Worm (Caenorhabditis elegans) whole organism, L3 larva: ENCODE results near the gene tsen-2.

Experiments used
- aly-2 ChIP-seq: fragments of 150-350 bp; optimal IDR thresholded peaks from 2 replicates; lab custom pipeline; 2014; ENCODE audit warnings: missing biosample characterization, missing genetic modification characterization
- ama-1 ChIP-seq: fragments of 150-350 bp; optimal IDR thresholded peaks from 2 replicates; lab custom pipeline; 2018
- ceh-28 ChIP-seq: fragments of 150-350 bp; optimal IDR thresholded peaks from 2 replicates; lab custom pipeline; 2014; ENCODE audit warnings: missing biosample characterization, missing genetic modification reagents, missing genetic modification characterization
- lin-15B ChIP-seq: fragments of 150-350 bp; optimal IDR thresholded peaks from 2 replicates; lab custom pipeline; 2014; ENCODE audit warnings: missing biosample characterization, missing genetic modification characterization
- mdl-1 ChIP-seq: fragments of 150-350 bp; optimal IDR thresholded peaks from 2 replicates; lab custom pipeline; 2014; ENCODE audit warnings: missing biosample characterization, missing genetic modification characterization
- nhr-237 ChIP-seq: fragments of 150-350 bp; optimal IDR thresholded peaks from 2 replicates; lab custom pipeline; 2014; ENCODE audit warnings: missing biosample characterization, missing genetic modification characterization
- nhr-28 ChIP-seq: fragments of 150-350 bp; optimal IDR thresholded peaks from 2 replicates; lab custom pipeline; 2014; ENCODE audit warnings: missing biosample characterization, missing genetic modification characterization
- pqm-1 ChIP-seq: fragments of 150-350 bp; optimal IDR thresholded peaks from 2 replicates; lab custom pipeline; 2017; ENCODE audit warnings: missing biosample characterization, missing genetic modification characterization, inconsistent platforms
- snpc-4 ChIP-seq: fragments of 150-350 bp; optimal IDR thresholded peaks from 2 replicates; lab custom pipeline; 2014; ENCODE audit warnings: missing biosample characterization, missing genetic modification characterization
- tbx-2 ChIP-seq: sonication (generic microtip); optimal IDR thresholded peaks from 2 replicates; lab custom pipeline; 2016; ENCODE audit warnings: mild to moderate bottlenecking, missing genetic modification characterization, missing compliant biosample characterization
- unc-62 ChIP-seq: fragments of 150-350 bp; sonication (generic microtip); optimal IDR thresholded peaks from 4 replicates; lab custom pipeline; 2014; ENCODE audit warnings: missing biosample characterization, missing genetic modification reagents, missing genetic modification characterization
- ztf-11 ChIP-seq: fragments of 150-350 bp; optimal IDR thresholded peaks from 2 replicates; lab custom pipeline; 2014; ENCODE audit warnings: missing biosample characterization, missing genetic modification characterization
- ztf-4 ChIP-seq: fragments of 150-350 bp; optimal IDR thresholded peaks from 2 replicates; lab custom pipeline; 2014; ENCODE audit warnings: missing biosample characterization, missing genetic modification characterization

ce11 chrIII:11853533-11853932 lies 44.5 kb downstream of the tsen-2 start:
- no peak for TF ChIP-seq ztf-4 (tag; lab: Kevin White, UChicago)
- no peak for TF ChIP-seq mdl-1 (tag; lab: Kevin White, UChicago)
- TF ChIP-seq nhr-237 = no peak
- no peak for TF ChIP-seq nhr-28 (tag; lab: Kevin White, UChicago)
- no peak for TF ChIP-seq ceh-28 (tag; lab: Kevin White, UChicago)
- no peak for TF ChIP-seq lin-15B (tag; lab: Kevin White, UChicago)
- TF ChIP-seq unc-62 = no peak
- no peak for TF ChIP-seq snpc-4 (tag; lab: Kevin White, UChicago)
- TF ChIP-seq ama-1 (lab: Kevin White, UChicago) = no peak
- no peak for TF ChIP-seq ztf-11
- no peak for TF ChIP-seq pqm-1 (tag; lab: Kevin White, UChicago)
- no peak for TF ChIP-seq aly-2 (tag; lab: Kevin White, UChicago)
- no peak for TF ChIP-seq tbx-2 (tag; lab: Kevin White, UChicago)
